Worm (Caenorhabditis elegans): ENCODE measurements around the gene gly-1.

DNA sequence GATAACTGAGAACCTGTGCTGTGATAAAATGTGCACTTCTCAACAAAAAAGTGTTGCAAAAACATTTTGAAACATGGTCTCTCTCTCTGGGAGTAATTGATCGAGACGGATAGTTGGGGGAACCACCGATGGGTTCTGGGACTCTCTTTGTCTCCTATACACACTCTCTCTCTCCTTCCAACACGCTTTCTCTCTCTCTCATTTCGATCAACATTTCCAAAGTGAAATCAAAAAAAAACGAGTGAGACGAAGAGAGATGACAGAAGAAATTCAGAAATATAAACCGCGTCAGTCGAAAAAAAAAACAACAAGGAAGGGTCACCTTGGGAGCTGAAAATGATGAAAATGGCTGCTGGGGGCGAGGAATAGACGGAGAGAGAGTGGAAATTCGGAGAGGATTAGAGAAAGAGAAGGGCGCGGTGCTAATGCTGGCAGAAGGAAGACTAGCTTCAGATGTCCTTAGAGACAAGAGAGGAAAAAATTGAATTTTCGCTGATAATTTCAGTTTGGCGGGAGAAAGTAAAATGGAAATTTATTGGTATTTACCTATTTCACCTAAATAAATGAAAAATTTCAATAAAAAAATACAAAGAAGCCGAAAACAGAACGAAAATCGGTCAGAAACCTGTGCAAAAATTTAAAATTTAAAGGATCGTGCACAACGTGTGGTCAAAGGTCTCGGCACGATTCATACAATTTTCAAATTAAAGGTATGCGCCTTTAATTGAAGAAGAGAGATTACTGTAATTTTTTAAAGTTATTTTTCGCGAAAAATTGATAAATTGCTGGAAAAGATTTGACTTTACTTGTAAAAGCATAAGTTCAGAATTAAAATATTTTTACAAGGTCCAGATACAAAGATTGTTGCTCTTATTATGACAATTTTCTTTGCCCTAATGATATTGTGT lies 39.0 kb downstream of the gly-1 start:
- TF ChIP-seq ama-1 (optimal IDR thresholded peaks at IDR 0.05) (no peak), nhr-11 (tag; optimal IDR thresholded peaks at IDR 0.05) (no peak), pha-4 (tag; optimal IDR thresholded peaks at IDR 0.05) (no peak), eyg-1 (tag; optimal IDR thresholded peaks at IDR 0.05) (no peak), pqm-1 (tag; optimal IDR thresholded peaks at IDR 0.05) (no peak), unc-55 (GFP tag; optimal IDR thresholded peaks at IDR 0.05) (no peak), K02D7.2 (tag; optimal IDR thresholded peaks at IDR 0.05) (no peak), ceh-22 (tag; optimal IDR thresholded peaks at IDR 0.05) (no peak), nfya-1 (tag; optimal IDR thresholded peaks at IDR 0.05) (peak; percentile 2), tbx-7 (tag; optimal IDR thresholded peaks at IDR 0.05) (no peak), hlh-8 (tag; optimal IDR thresholded peaks at IDR 0.05) (no peak)

All from whole organism, late embryonic.